Worm (Caenorhabditis elegans) whole organism, young adult: ENCODE data around the gene col-86.
A peak's percentile ranks its signal among the peaks of the same experiment; 100 is the strongest.

ENCODE experiments used
- B0261.1 ChIP-seq: sonication (generic microtip); optimal IDR thresholded peaks from 2 replicates; lab custom pipeline; 2016; ENCODE audit warnings: mild to moderate bottlenecking, missing genetic modification characterization, moderate library complexity, missing compliant biosample characterization
- B0336.3 ChIP-seq: fragments of 200-800 bp; sonication (Bioruptor generic); IDR thresholded peaks from 2 replicates; pipeline ENCODE4 v1.3.6; 2022; ENCODE audit warnings: missing genetic modification characterization, missing compliant biosample characterization
- C06A6.2 ChIP-seq: fragments of 200-800 bp; sonication (Bioruptor generic); conservative IDR thresholded peaks from 2 replicates; pipeline ENCODE4 v1.3.6; 2022; ENCODE audit warnings: missing genetic modification characterization, missing compliant biosample characterization
- D2030.7 ChIP-seq: fragments of 200-800 bp; sonication (Bioruptor generic); IDR thresholded peaks from 2 replicates; pipeline ENCODE4 v1.3.6; 2022; ENCODE audit warnings: missing genetic modification reagents, missing genetic modification characterization, missing compliant biosample characterization
- F23B12.7 ChIP-seq: sonication (generic microtip); optimal IDR thresholded peaks from 2 replicates; lab custom pipeline; 2017; ENCODE audit warnings: missing genetic modification characterization, mild to moderate bottlenecking, missing compliant biosample characterization, antibody characterized with exemption, moderate library complexity; ENCODE audit not compliant: insufficient read depth
- F37B4.10 ChIP-seq: fragments of 200-800 bp; sonication (Bioruptor generic); IDR thresholded peaks from 2 replicates; pipeline ENCODE4 v1.3.6; 2022; ENCODE audit warnings: missing genetic modification characterization, missing compliant biosample characterization
- F39B2.1 ChIP-seq: fragments of 200-800 bp; sonication (Bioruptor generic); IDR thresholded peaks from 2 replicates; pipeline ENCODE4 v1.3.6; 2022; ENCODE audit warnings: missing genetic modification reagents, missing genetic modification characterization, missing compliant biosample characterization
- F55B11.4 ChIP-seq: sonication (generic microtip); optimal IDR thresholded peaks from 2 replicates; lab custom pipeline; 2016; ENCODE audit warnings: missing compliant biosample characterization, missing genetic modification characterization, borderline replicate concordance; ENCODE audit not compliant: insufficient read depth
- T26A5.8 ChIP-seq: sonication (generic microtip); optimal IDR thresholded peaks from 2 replicates; lab custom pipeline; 2016; ENCODE audit warnings: missing genetic modification characterization, missing compliant biosample characterization
- Y53F4B.3 ChIP-seq: fragments of 200-800 bp; sonication (Bioruptor generic); IDR thresholded peaks from 2 replicates; pipeline ENCODE4 v1.3.6; 2022; ENCODE audit warnings: missing genetic modification reagents, missing genetic modification characterization, missing compliant biosample characterization
- Y53G8AR.9 ChIP-seq: fragments of 200-800 bp; sonication (Bioruptor generic); conservative IDR thresholded peaks from 2 replicates; pipeline ENCODE4 v1.3.6; 2022; ENCODE audit warnings: missing genetic modification reagents, missing genetic modification characterization, missing compliant biosample characterization
- Y67H2A.10 ChIP-seq: fragments of 200-800 bp; sonication (Bioruptor generic); conservative IDR thresholded peaks from 2 replicates; pipeline ENCODE4 v1.3.6; 2022; ENCODE audit warnings: missing genetic modification reagents, missing genetic modification characterization, missing compliant biosample characterization
- akir-1 ChIP-seq: fragments of 200-800 bp; sonication (Bioruptor generic); optimal IDR thresholded peaks from 2 replicates; lab custom pipeline; 2018; ENCODE audit warnings: mild to moderate bottlenecking, missing genetic modification characterization, moderate library complexity, missing compliant biosample characterization
- ama-1 ChIP-seq, 3 experiments: fragments of 150-350 bp in 1 of 3; sonication (generic microtip) in 2 of 3; optimal IDR thresholded peaks; 2 replicates each; lab custom pipeline; 2014 to 2018; ENCODE audit warnings: missing biosample characterization in 2 of 3, missing genetic modification characterization in 2 of 3, missing genetic modification reagents in 2 of 3
- aptf-2 ChIP-seq: fragments of 200-800 bp; sonication (Bioruptor generic); conservative IDR thresholded peaks from 2 replicates; pipeline ENCODE4 v1.3.6; 2022; ENCODE audit warnings: missing genetic modification reagents, missing genetic modification characterization, missing compliant biosample characterization
- attf-6 ChIP-seq: fragments of 200-800 bp; sonication (Bioruptor generic); IDR thresholded peaks from 2 replicates; pipeline ENCODE4 v1.3.6; 2022; ENCODE audit warnings: missing genetic modification reagents, missing genetic modification characterization, missing compliant biosample characterization
- ceh-100 ChIP-seq: fragments of 200-800 bp; sonication (Bioruptor generic); IDR thresholded peaks from 2 replicates; pipeline ENCODE4 v1.3.6; 2022; ENCODE audit warnings: missing genetic modification reagents, missing genetic modification characterization, missing compliant biosample characterization
- ceh-40 ChIP-seq: fragments of 200-800 bp; sonication (Bioruptor generic); IDR thresholded peaks from 2 replicates; pipeline ENCODE4 v1.3.6; 2022; ENCODE audit warnings: missing genetic modification characterization, missing compliant biosample characterization
- ceh-91 ChIP-seq: fragments of 200-800 bp; sonication (Bioruptor generic); IDR thresholded peaks from 2 replicates; pipeline ENCODE4 v1.3.6; 2022; ENCODE audit warnings: missing genetic modification reagents, missing genetic modification characterization, missing compliant biosample characterization
- ekl-4 ChIP-seq: fragments of 200-800 bp; sonication (Bioruptor generic); IDR thresholded peaks from 2 replicates; pipeline ENCODE4 v1.3.6; 2022; ENCODE audit warnings: missing genetic modification reagents, missing genetic modification characterization, missing compliant biosample characterization
- hlh-12 ChIP-seq: sonication (generic microtip); optimal IDR thresholded peaks from 2 replicates; lab custom pipeline; 2016; ENCODE audit warnings: missing genetic modification characterization, missing compliant biosample characterization
- hlh-26 ChIP-seq: fragments of 200-800 bp; sonication (Bioruptor generic); conservative IDR thresholded peaks from 2 replicates; pipeline ENCODE4 v1.3.6; 2022; ENCODE audit warnings: missing genetic modification reagents, missing genetic modification characterization, missing compliant biosample characterization
- hmg-20 ChIP-seq: fragments of 200-800 bp; sonication (Bioruptor generic); IDR thresholded peaks from 2 replicates; pipeline ENCODE4 v1.3.6; 2022; ENCODE audit warnings: missing genetic modification reagents, missing genetic modification characterization, missing compliant biosample characterization
- lin-40 ChIP-seq: sonication (generic microtip); optimal IDR thresholded peaks from 2 replicates; lab custom pipeline; 2016; ENCODE audit warnings: missing genetic modification characterization, mild to moderate bottlenecking, missing compliant biosample characterization, missing genotype, missing genetic modification reagents
- lin-54 ChIP-seq: fragments of 200-800 bp; sonication (Bioruptor generic); optimal IDR thresholded peaks from 2 replicates; lab custom pipeline; 2018; ENCODE audit warnings: mild to moderate bottlenecking, missing genetic modification characterization, missing compliant biosample characterization
- lsl-1 ChIP-seq: fragments of 200-800 bp; sonication (Bioruptor generic); optimal IDR thresholded peaks from 2 replicates; lab custom pipeline; 2018; ENCODE audit warnings: mild to moderate bottlenecking, missing genetic modification characterization, moderate library complexity, missing compliant biosample characterization
- lsy-27 ChIP-seq: sonication (generic microtip); optimal IDR thresholded peaks from 2 replicates; lab custom pipeline; 2017; ENCODE audit warnings: missing genetic modification characterization, mild to moderate bottlenecking, missing compliant biosample characterization, antibody characterized with exemption, missing genotype, borderline replicate concordance; ENCODE audit not compliant: insufficient read depth
- madf-3 ChIP-seq: fragments of 200-800 bp; sonication (Bioruptor generic); IDR thresholded peaks from 2 replicates; pipeline ENCODE4 v1.3.6; 2022; ENCODE audit warnings: missing genetic modification reagents, missing genetic modification characterization, missing compliant biosample characterization
- madf-8 ChIP-seq: fragments of 200-800 bp; sonication (Bioruptor generic); conservative IDR thresholded peaks from 2 replicates; pipeline ENCODE4 v1.3.6; 2022; ENCODE audit warnings: missing genetic modification reagents, missing genetic modification characterization, missing compliant biosample characterization
- mcd-1 ChIP-seq: fragments of 200-800 bp; sonication (Bioruptor generic); IDR thresholded peaks from 2 replicates; pipeline ENCODE4 v1.3.6; 2022; ENCODE audit warnings: missing genetic modification reagents, missing genetic modification characterization, missing compliant biosample characterization
- mel-28 ChIP-seq: sonication (generic microtip); optimal IDR thresholded peaks from 2 replicates; lab custom pipeline; 2016; ENCODE audit warnings: borderline replicate concordance, mild to moderate bottlenecking, missing genetic modification characterization, missing compliant biosample characterization
- mxl-1 ChIP-seq: sonication (generic microtip); optimal IDR thresholded peaks from 2 replicates; lab custom pipeline; 2016; ENCODE audit warnings: missing genetic modification characterization, missing compliant biosample characterization
- nfya-1 ChIP-seq: sonication (generic microtip); optimal IDR thresholded peaks from 2 replicates; lab custom pipeline; 2017; ENCODE audit warnings: antibody characterized with exemption, missing compliant biosample characterization, missing genetic modification characterization, borderline replicate concordance; ENCODE audit not compliant: insufficient read depth
- nhr-80 ChIP-seq: sonication (generic microtip); optimal IDR thresholded peaks from 2 replicates; lab custom pipeline; 2016; ENCODE audit warnings: missing genetic modification characterization, missing compliant biosample characterization
- rcor-1 ChIP-seq: fragments of 200-800 bp; sonication (Bioruptor generic); IDR thresholded peaks from 2 replicates; pipeline ENCODE4 v1.3.6; 2022; ENCODE audit warnings: missing genetic modification reagents, missing genetic modification characterization, missing compliant biosample characterization
- snpc-1.1 ChIP-seq: sonication (generic microtip); optimal IDR thresholded peaks from 2 replicates; lab custom pipeline; 2017; ENCODE audit warnings: missing genetic modification characterization, mild to moderate bottlenecking, missing compliant biosample characterization, antibody characterized with exemption, moderate library complexity, missing genotype, missing genetic modification reagents; ENCODE audit not compliant: insufficient read depth
- somi-1 ChIP-seq: fragments of 200-800 bp; sonication (Bioruptor generic); optimal IDR thresholded peaks from 2 replicates; lab custom pipeline; 2018; ENCODE audit warnings: mild to moderate bottlenecking, missing genetic modification characterization, missing compliant biosample characterization
- tbp1 ChIP-seq: fragments of 200-800 bp; sonication (Bioruptor generic); optimal IDR thresholded peaks from 2 replicates; lab custom pipeline; 2018; ENCODE audit warnings: mild to moderate bottlenecking, missing genetic modification characterization, missing compliant biosample characterization
- tbx-9 ChIP-seq: sonication (generic microtip); optimal IDR thresholded peaks from 2 replicates; lab custom pipeline; 2016; ENCODE audit warnings: borderline replicate concordance, missing genetic modification characterization, inconsistent platforms, missing compliant biosample characterization
- xnd-1 ChIP-seq: sonication (generic microtip); optimal IDR thresholded peaks from 2 replicates; lab custom pipeline; 2016; ENCODE audit warnings: missing genotype, missing genetic modification reagents, missing genetic modification characterization, missing compliant biosample characterization
- ztf-22 ChIP-seq: fragments of 200-800 bp; sonication (Bioruptor generic); optimal IDR thresholded peaks from 2 replicates; lab custom pipeline; 2018; ENCODE audit warnings: mild to moderate bottlenecking, missing genetic modification characterization, moderate library complexity, missing compliant biosample characterization
- ztf-26 ChIP-seq: sonication (generic microtip); optimal IDR thresholded peaks from 2 replicates; lab custom pipeline; 2017; ENCODE audit warnings: missing genetic modification characterization, missing compliant biosample characterization

Gene col-86

DNA sequence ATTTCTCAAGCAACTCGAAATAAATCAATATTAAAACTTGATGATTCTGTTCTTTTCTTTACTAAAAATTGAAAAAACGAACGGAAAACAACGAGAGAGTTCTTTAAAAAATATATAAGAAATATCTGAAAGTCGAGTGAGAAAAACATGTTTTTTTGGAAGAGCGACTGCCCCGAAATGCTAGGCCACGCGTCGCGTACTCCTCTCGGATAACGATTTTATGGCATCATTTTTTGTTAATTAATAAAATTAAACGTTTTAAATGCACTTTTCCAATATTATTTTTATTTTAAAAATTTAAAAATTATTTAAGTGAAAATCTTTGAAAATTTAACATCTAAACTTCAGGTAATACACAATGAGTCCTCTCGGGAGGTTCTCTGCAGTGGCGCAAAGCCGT lies 19.1 kb upstream of the col-86 start, which contains the start of gene gfm-1 (continued):
- no peak for TF ChIP-seq akir-1 (GFP tag; lab: Kevin White, UChicago)
- TF ChIP-seq nhr-80 (tag; lab: Kevin White, UChicago), result no peak
- no peak for TF ChIP-seq ceh-40 (GFP tag; lab: Robert Waterston, UW)
- no peak for TF ChIP-seq attf-6 (GFP tag; lab: Robert Waterston, UW)
- no peak for TF ChIP-seq C06A6.2 (GFP tag; lab: Robert Waterston, UW)
- TF ChIP-seq T26A5.8 (tag; lab: Kevin White, UChicago), result no peak
- TF ChIP-seq lsy-27 (tag; lab: Kevin White, UChicago), result no peak
- no peak for TF ChIP-seq F55B11.4 (tag; lab: Kevin White, UChicago)
- TF ChIP-seq ceh-91 (GFP tag; lab: Robert Waterston, UW), result no peak
- TF ChIP-seq D2030.7, result peak; percentile 44; the same call in 1 of the 2 replicates
- TF ChIP-seq B0261.1 (tag; lab: Kevin White, UChicago), result no peak
- no peak for TF ChIP-seq hlh-12 (tag; lab: Kevin White, UChicago)
- no peak for TF ChIP-seq Y53G8AR.9 (GFP tag; lab: Robert Waterston, UW)
- TF ChIP-seq hlh-26, result no peak
- no peak for TF ChIP-seq tbp1 (GFP tag; lab: Kevin White, UChicago)
- no peak for TF ChIP-seq ekl-4 (GFP tag; lab: Robert Waterston, UW)
- TF ChIP-seq ztf-22 (GFP tag; lab: Kevin White, UChicago), result no peak
- peak; percentile 51 for TF ChIP-seq snpc-1.1 (tag; lab: Kevin White, UChicago)
- no peak for TF ChIP-seq ama-1 (optimal IDR thresholded peaks at IDR 0.05; lab: Kevin White, UChicago)
- no peak for TF ChIP-seq ama-1 (GFP tag; optimal IDR thresholded peaks at IDR 0.05; lab: Kevin White, UChicago)
- no peak for TF ChIP-seq F39B2.1 (GFP tag; lab: Robert Waterston, UW)
- no peak for TF ChIP-seq mxl-1
- no peak for TF ChIP-seq Y67H2A.10
- peak; percentile 60 for TF ChIP-seq lin-54 (GFP tag; lab: Kevin White, UChicago)
- TF ChIP-seq xnd-1 (tag; lab: Kevin White, UChicago), result no peak
- no peak for TF ChIP-seq tbx-9 (tag; lab: Kevin White, UChicago)
- TF ChIP-seq ztf-26 (tag; lab: Kevin White, UChicago), result no peak
- no peak for TF ChIP-seq rcor-1 (GFP tag; lab: Robert Waterston, UW)
- TF ChIP-seq madf-3, result no peak
- TF ChIP-seq mcd-1 (GFP tag; lab: Robert Waterston, UW), result peak; percentile 68; the same call in 1 of the 2 replicates
- no peak for TF ChIP-seq F23B12.7 (tag; lab: Kevin White, UChicago)
- no peak for TF ChIP-seq ceh-100
- peak; percentile 48 for TF ChIP-seq lsl-1
- no peak for TF ChIP-seq mel-28
- no peak for TF ChIP-seq B0336.3 (GFP tag; lab: Robert Waterston, UW)
- no peak for TF ChIP-seq F37B4.10
- TF ChIP-seq hmg-20 (GFP tag; lab: Robert Waterston, UW), result no peak
- 0 out of 2 replicates have a peak, but pooled peaks have one; percentile 30 for TF ChIP-seq madf-8 (GFP tag; lab: Robert Waterston, UW)
- TF ChIP-seq somi-1, result no peak
- TF ChIP-seq nfya-1 (tag; lab: Kevin White, UChicago), result no peak
- no peak for TF ChIP-seq aptf-2 (GFP tag; lab: Robert Waterston, UW)
- no peak for TF ChIP-seq Y53F4B.3 (GFP tag; lab: Robert Waterston, UW)
- no peak for TF ChIP-seq lin-40 (tag; lab: Kevin White, UChicago)
